Fruit fly (Drosophila melanogaster) whole organism, embryonic: ENCODE measurements around the gene CG31683.

ENCODE experiments used
- Awh ChIP-seq: fragments of 200-800 bp; sonication (Bioruptor generic); IDR thresholded peaks from 2 replicates; pipeline ENCODE4, ENCODE4 v1.3.6; 2022; ENCODE audit warnings: missing biosample characterization, missing genetic modification characterization
- CG1024 ChIP-seq: fragments of 200-800 bp; sonication (Bioruptor generic); IDR thresholded peaks from 2 replicates; pipeline ENCODE4 v1.3.6; 2022; ENCODE audit warnings: missing biosample characterization, missing genetic modification characterization
- CG10366 ChIP-seq: fragments of 200-800 bp; sonication (Bioruptor generic); IDR thresholded peaks from 2 replicates; pipeline ENCODE4 v1.3.6; 2022; ENCODE audit warnings: missing biosample characterization, missing genetic modification characterization
- CG11247 ChIP-seq: fragments of 200-800 bp; sonication (Bioruptor generic); IDR thresholded peaks from 2 replicates; pipeline ENCODE4 v1.3.6; 2022; ENCODE audit warnings: missing biosample characterization, missing genetic modification characterization
- CG12744 ChIP-seq: fragments of 200-800 bp; sonication (Bioruptor generic); optimal IDR thresholded peaks from 2 replicates; lab custom pipeline; 2016; ENCODE audit warnings: missing biosample characterization, missing genetic modification characterization
- CG13775 ChIP-seq: fragments of 200-800 bp; sonication (Bioruptor generic); optimal IDR thresholded peaks from 3 replicates; lab custom pipeline; 2017; ENCODE audit warnings: missing biosample characterization, mild to moderate bottlenecking, missing genetic modification characterization
- CG14441 ChIP-seq: fragments of 200-800 bp; sonication (Bioruptor generic); IDR thresholded peaks from 2 replicates; pipeline ENCODE4 v1.3.6; 2022; ENCODE audit warnings: missing biosample characterization, missing genetic modification characterization
- CG1603 ChIP-seq: fragments of 200-800 bp; sonication (Bioruptor generic); optimal IDR thresholded peaks from 2 replicates; lab custom pipeline; 2019; ENCODE audit warnings: missing biosample characterization, mild to moderate bottlenecking, missing genetic modification characterization, moderate library complexity
- CG17385 ChIP-seq: fragments of 200-800 bp; sonication (Bioruptor generic); optimal IDR thresholded peaks from 3 replicates; lab custom pipeline; 2018; ENCODE audit warnings: missing biosample characterization, mild to moderate bottlenecking, missing genetic modification characterization
- CG2678 ChIP-seq: fragments of 200-800 bp; sonication (Bioruptor generic); optimal IDR thresholded peaks from 3 replicates; lab custom pipeline; 2019; ENCODE audit warnings: missing biosample characterization, mild to moderate bottlenecking, missing genetic modification characterization, moderate library complexity
- CG32767 ChIP-seq: fragments of 200-800 bp; sonication (Bioruptor generic); IDR thresholded peaks from 2 replicates; pipeline ENCODE4 v1.3.6; 2022; ENCODE audit warnings: missing biosample characterization, missing genetic modification characterization
- CG3407 ChIP-seq: fragments of 200-800 bp; sonication (Bioruptor generic); optimal IDR thresholded peaks from 2 replicates; lab custom pipeline; 2018; ENCODE audit warnings: missing biosample characterization, mild to moderate bottlenecking, missing genetic modification characterization
- CG4617 ChIP-seq: fragments of 200-800 bp; sonication (Bioruptor generic); optimal IDR thresholded peaks from 3 replicates; lab custom pipeline; 2016; ENCODE audit warnings: missing biosample characterization, missing genetic modification characterization, borderline replicate concordance
- CG6272 ChIP-seq: fragments of 200-800 bp; sonication (Bioruptor generic); IDR thresholded peaks from 2 replicates; pipeline ENCODE4 v1.3.6; 2022; ENCODE audit warnings: missing biosample characterization, missing genetic modification characterization
- CG6813 ChIP-seq: fragments of 200-800 bp; sonication (Bioruptor generic); optimal IDR thresholded peaks from 2 replicates; lab custom pipeline; 2017; ENCODE audit warnings: missing biosample characterization, missing genetic modification characterization, mild to moderate bottlenecking, moderate library complexity, missing genetic modification reagents
- CG9932 ChIP-seq: fragments of 200-800 bp; sonication (Bioruptor generic); IDR thresholded peaks from 2 replicates; pipeline ENCODE4 v1.3.6; 2022; ENCODE audit warnings: missing biosample characterization, missing genetic modification characterization
- D19B ChIP-seq: fragments of 200-800 bp; sonication (Bioruptor generic); optimal IDR thresholded peaks from 2 replicates; lab custom pipeline; 2017; ENCODE audit warnings: missing biosample characterization, mild to moderate bottlenecking, missing genetic modification characterization
- Dbx ChIP-seq: fragments of 200-800 bp; sonication (Bioruptor generic); IDR thresholded peaks from 3 replicates; pipeline ENCODE4 v1.3.6; 2022; ENCODE audit warnings: missing biosample characterization, missing genetic modification characterization
- ERR ChIP-seq: fragments of 200-800 bp; sonication (Bioruptor generic); optimal IDR thresholded peaks from 2 replicates; lab custom pipeline; 2016; ENCODE audit warnings: missing biosample characterization, missing genetic modification characterization
- Ets65A ChIP-seq: fragments of 200-800 bp; sonication (Bioruptor generic); peaks from one replicate; lab custom pipeline; 2016; ENCODE audit warnings: missing biosample characterization, missing genetic modification characterization
- HHEX ChIP-seq: fragments of 200-800 bp; sonication (Bioruptor generic); optimal IDR thresholded peaks from 3 replicates; lab custom pipeline; 2017; ENCODE audit warnings: missing biosample characterization, mild to moderate bottlenecking, missing genetic modification characterization, missing genetic modification reagents
- Med ChIP-seq: fragments of 200-800 bp; sonication (Bioruptor generic); peaks from one replicate; lab custom pipeline; 2016; ENCODE audit warnings: missing biosample characterization, missing genetic modification characterization, mild to moderate bottlenecking, inconsistent platforms, moderate library complexity
- Myb ChIP-seq: fragments of 200-800 bp; sonication (Bioruptor generic); optimal IDR thresholded peaks from 2 replicates; lab custom pipeline; 2016; ENCODE audit warnings: missing biosample characterization, missing genetic modification characterization
- Oaz ChIP-seq: fragments of 200-800 bp; sonication (Bioruptor generic); IDR thresholded peaks from 2 replicates; pipeline ENCODE4 v1.3.6; 2022; ENCODE audit warnings: missing biosample characterization, missing genetic modification characterization
- Opbp ChIP-seq: fragments of 200-800 bp; sonication (Bioruptor generic); IDR thresholded peaks from 3 replicates; pipeline ENCODE4 v1.3.6; 2022; ENCODE audit warnings: missing biosample characterization, missing genetic modification characterization; ENCODE audit not compliant: partially characterized antibody
- Rfx ChIP-seq: fragments of 200-800 bp; sonication (Bioruptor generic); IDR thresholded peaks from 2 replicates; pipeline ENCODE4 v1.3.6; 2022; ENCODE audit warnings: missing biosample characterization, missing genetic modification characterization
- Vsx1 ChIP-seq: fragments of 200-800 bp; sonication (Bioruptor generic); optimal IDR thresholded peaks from 2 replicates; lab custom pipeline; 2017; ENCODE audit warnings: missing biosample characterization, mild to moderate bottlenecking, missing genetic modification characterization, missing genetic modification reagents
- ab ChIP-seq: fragments of 200-800 bp; sonication (Bioruptor generic); optimal IDR thresholded peaks from 2 replicates; lab custom pipeline; 2016; ENCODE audit warnings: missing biosample characterization, missing genetic modification characterization
- aop ChIP-seq: fragments of 200-800 bp; sonication (Bioruptor generic); IDR thresholded peaks from 2 replicates; pipeline ENCODE4 v1.3.6; 2022; ENCODE audit warnings: missing biosample characterization, missing genetic modification characterization
- ase ChIP-seq: fragments of 200-800 bp; sonication (Bioruptor generic); IDR thresholded peaks from 3 replicates; pipeline ENCODE4 v1.3.6; 2022; ENCODE audit warnings: missing biosample characterization, missing genetic modification characterization
- bab2 ChIP-seq: fragments of 200-800 bp; sonication (Bioruptor generic); optimal IDR thresholded peaks from 2 replicates; lab custom pipeline; 2016; ENCODE audit warnings: missing biosample characterization, missing genetic modification characterization
- cad ChIP-seq: fragments of >200 bp; optimal IDR thresholded peaks from 2 replicates; lab custom pipeline; 2017; ENCODE audit warnings: missing biosample characterization, missing genetic modification characterization
- chif ChIP-seq, 2 experiments: fragments of 200-800 bp; sonication (Bioruptor generic); optimal IDR thresholded peaks; 3 replicates each; lab custom pipeline; 2016; ENCODE audit warnings: missing biosample characterization in 2 of 2, missing genetic modification characterization in 2 of 2
- disco-r ChIP-seq: fragments of 200-800 bp; sonication (Bioruptor generic); optimal IDR thresholded peaks from 2 replicates; lab custom pipeline; 2016; ENCODE audit warnings: missing biosample characterization, missing genetic modification characterization
- dmrt11E ChIP-seq: fragments of 200-800 bp; sonication (Bioruptor generic); optimal IDR thresholded peaks from 3 replicates; lab custom pipeline; 2018; ENCODE audit warnings: missing biosample characterization, mild to moderate bottlenecking, missing genetic modification characterization, moderate library complexity
- fru ChIP-seq: fragments of >200 bp; optimal IDR thresholded peaks from 2 replicates; lab custom pipeline; 2017
- grn ChIP-seq: fragments of 200-800 bp; sonication (Bioruptor generic); optimal IDR thresholded peaks from 3 replicates; lab custom pipeline; 2017; ENCODE audit warnings: missing biosample characterization, missing genetic modification characterization
- gro ChIP-seq: fragments of 200-800 bp; sonication (Bioruptor generic); optimal IDR thresholded peaks from 2 replicates; lab custom pipeline; 2016; ENCODE audit warnings: missing biosample characterization, missing genetic modification characterization
- hkb ChIP-seq, 2 experiments: fragments of 200-800 bp in 1 of 2; fragments of >200 bp in 1 of 2; sonication (Bioruptor generic) in 1 of 2; IDR thresholded peaks in 1 of 2; optimal IDR thresholded peaks in 1 of 2; 2 replicates each; pipeline versions ENCODE4 v1.3.6 to Lab custom; 2017 to 2022; ENCODE audit warnings: missing biosample characterization in 1 of 2, missing genetic modification characterization in 1 of 2
- kah ChIP-seq: fragments of 200-800 bp; sonication (Bioruptor generic); optimal IDR thresholded peaks from 2 replicates; lab custom pipeline; 2018; ENCODE audit warnings: missing biosample characterization, mild to moderate bottlenecking, missing genetic modification characterization
- kay ChIP-seq: fragments of 200-800 bp; sonication (Bioruptor generic); optimal IDR thresholded peaks from 2 replicates; lab custom pipeline; 2016; ENCODE audit warnings: missing biosample characterization, missing genetic modification characterization
- klu ChIP-seq: fragments of 200-800 bp; sonication (Bioruptor generic); IDR thresholded peaks from 2 replicates; pipeline ENCODE4 v1.3.6; 2022; ENCODE audit warnings: missing biosample characterization, missing genetic modification characterization
- lbe ChIP-seq: fragments of 200-800 bp; sonication (Bioruptor generic); optimal IDR thresholded peaks from 2 replicates; lab custom pipeline; 2016; ENCODE audit warnings: missing biosample characterization, mild to moderate bottlenecking, missing genetic modification characterization
- lov ChIP-seq, 2 experiments: fragments of 200-800 bp in 1 of 2; fragments of >200 bp in 1 of 2; sonication (Bioruptor generic) in 1 of 2; IDR thresholded peaks in 1 of 2; optimal IDR thresholded peaks in 1 of 2; 2 replicates in 1 of 2; 3 replicates in 1 of 2; pipeline versions ENCODE4 v1.3.6 to Lab custom; 2017 to 2022; ENCODE audit warnings: missing biosample characterization in 1 of 2, missing genetic modification characterization in 1 of 2
- mirr ChIP-seq: fragments of 200-800 bp; sonication (Bioruptor generic); optimal IDR thresholded peaks from 3 replicates; lab custom pipeline; 2018; ENCODE audit warnings: missing biosample characterization, mild to moderate bottlenecking, missing genetic modification characterization
- ranshi ChIP-seq: fragments of 200-800 bp; sonication (Bioruptor generic); IDR thresholded peaks from 2 replicates; pipeline ENCODE4 v1.3.6; 2022; ENCODE audit warnings: missing biosample characterization, missing genetic modification characterization
- repo ChIP-seq: fragments of 200-800 bp; sonication (Bioruptor generic); optimal IDR thresholded peaks from 2 replicates; lab custom pipeline; 2016; ENCODE audit warnings: missing biosample characterization, missing genetic modification characterization
- ssp ChIP-seq: fragments of 200-800 bp; sonication (Bioruptor generic); IDR thresholded peaks from 2 replicates; pipeline ENCODE4 v1.3.6; 2022; ENCODE audit warnings: missing biosample characterization, missing genetic modification characterization
- tll ChIP-seq, 2 experiments: fragments of 200-800 bp in 1 of 2; fragments of >200 bp in 1 of 2; sonication (Bioruptor generic) in 1 of 2; optimal IDR thresholded peaks; 2 replicates each; lab custom pipeline; 2017 to 2019; ENCODE audit warnings: missing biosample characterization in 2 of 2, missing genetic modification characterization in 2 of 2, mild to moderate bottlenecking in 1 of 2, moderate library complexity in 1 of 2
- tna ChIP-seq: fragments of 200-800 bp; sonication (Bioruptor generic); IDR thresholded peaks from 2 replicates; pipeline ENCODE4 v1.3.6; 2022; ENCODE audit warnings: missing biosample characterization, missing genetic modification characterization; ENCODE audit not compliant: partially characterized antibody
- z ChIP-seq: fragments of 200-800 bp; sonication (Bioruptor generic); IDR thresholded peaks from 3 replicates; pipeline ENCODE4 v1.3.6; 2022; ENCODE audit warnings: missing biosample characterization, missing genetic modification characterization

CG31683 gene

DNA sequence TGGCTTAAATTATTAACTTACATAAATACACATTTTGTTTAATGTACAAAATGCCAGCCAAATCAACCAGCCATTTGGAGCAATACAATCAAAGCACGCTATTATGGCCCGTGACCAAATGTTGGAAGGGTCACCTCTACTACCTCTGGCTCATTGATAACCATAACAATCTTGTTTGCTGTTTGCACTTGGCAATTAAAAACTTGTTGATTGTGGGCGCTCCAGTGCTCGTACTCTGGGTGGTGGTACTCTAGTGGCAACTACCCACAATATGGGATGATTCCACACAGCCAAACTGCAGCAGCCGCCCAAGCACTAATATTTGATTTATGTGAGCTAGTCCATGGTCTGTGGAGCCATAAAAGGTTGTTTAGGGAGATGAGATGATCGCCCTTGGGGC, 18.6 kb downstream of the CG31683 start (continued):
- TF ChIP-seq CG17385 (GFP tag; lab: Kevin White, UChicago) (no peak), dmrt11E (tag; lab: Kevin White, UChicago) (no peak), mirr (GFP tag; lab: Kevin White, UChicago) (no peak), repo (GFP tag; lab: Kevin White, UChicago) (no peak), CG14441 (GFP tag; lab: Robert Waterston, UW) (no peak), CG6272 (no peak), z (GFP tag; lab: Robert Waterston, UW) (0 out of 3 replicates have a peak, but pooled peaks have one; percentile 7), Opbp (GFP tag; lab: Robert Waterston, UW) (no peak), bab2 (GFP tag; lab: Kevin White, UChicago) (no peak), CG32767 (GFP tag; lab: Robert Waterston, UW) (no peak), kah (GFP tag; lab: Kevin White, UChicago) (no peak), Dbx (GFP tag; lab: Robert Waterston, UW) (no peak), hkb (optimal IDR thresholded peaks at IDR 0.05; lab: Kevin White, UChicago) (no peak), hkb (GFP tag; IDR thresholded peaks at IDR 0.05; lab: Robert Waterston, UW) (0 out of 2 replicates have a peak, but pooled peaks have one; percentile 12), klu (GFP tag; lab: Robert Waterston, UW) (no peak), tll (GFP tag; optimal IDR thresholded peaks at IDR 0.05; lab: Kevin White, UChicago) (no peak), lov (optimal IDR thresholded peaks at IDR 0.05; lab: Kevin White, UChicago) (no peak), lov (GFP tag; IDR thresholded peaks at IDR 0.05; lab: Robert Waterston, UW) (0 out of 3 replicates have a peak, but pooled peaks have one; percentile 18), Rfx (GFP tag; lab: Robert Waterston, UW) (no peak), ranshi (GFP tag; lab: Robert Waterston, UW) (no peak; the same call in 1 of the 2 replicates), CG9932 (GFP tag; lab: Robert Waterston, UW) (no peak), CG11247 (GFP tag; lab: Robert Waterston, UW) (no peak), tna (no peak), aop (GFP tag; lab: Robert Waterston, UW) (no peak), cad (GFP tag; lab: Kevin White, UChicago) (no peak), gro (GFP tag; lab: Kevin White, UChicago) (no peak), ab (GFP tag; lab: Kevin White, UChicago) (no peak), lbe (GFP tag; lab: Kevin White, UChicago) (no peak), ERR (peak; percentile 46), CG3407 (peak; percentile 29), Oaz (GFP tag; lab: Robert Waterston, UW) (0 out of 2 replicates have a peak, but pooled peaks have one; percentile 6), fru (lab: Kevin White, UChicago) (no peak), HHEX (no peak), Med (GFP tag; lab: Kevin White, UChicago) (peak; percentile 49), CG1024 (GFP tag; lab: Robert Waterston, UW) (peak; percentile 16; the same call in 1 of the 2 replicates), ase (GFP tag; lab: Robert Waterston, UW) (no peak), ssp (GFP tag; lab: Robert Waterston, UW) (no peak), Ets65A (peak; percentile 48), CG13775 (GFP tag; lab: Kevin White, UChicago) (no peak), kay (no peak), chif (GFP tag; optimal IDR thresholded peaks at IDR 0.05; lab: Kevin White, UChicago) (no peak), CG4617 (GFP tag; lab: Kevin White, UChicago) (no peak), CG1603 (tag; lab: Kevin White, UChicago) (peak; percentile 25), D19B (no peak), disco-r (no peak), CG10366 (GFP tag; lab: Robert Waterston, UW) (no peak), Vsx1 (GFP tag; lab: Kevin White, UChicago) (no peak), grn (GFP tag; lab: Kevin White, UChicago) (no peak), CG12744 (GFP tag; lab: Kevin White, UChicago) (no peak), CG2678 (tag; lab: Kevin White, UChicago) (no peak), Awh (0 out of 2 replicates have a peak, but pooled peaks have one; percentile 22), Myb (GFP tag; lab: Kevin White, UChicago) (no peak), CG6813 (GFP tag; lab: Kevin White, UChicago) (no peak)
